Worm (Caenorhabditis elegans) whole organism, late embryonic: ENCODE measurements around the gene hsp-4.

Source experiments
- nhr-11 ChIP-seq: fragments of 150-350 bp; optimal IDR thresholded peaks from 2 replicates; lab custom pipeline; 2014; ENCODE audit warnings: missing biosample characterization, missing genetic modification characterization
- pag-3 ChIP-seq: sonication (generic microtip); optimal IDR thresholded peaks from 2 replicates; lab custom pipeline; 2016; ENCODE audit warnings: missing compliant biosample characterization, missing genetic modification characterization, borderline replicate concordance
- unc-86 ChIP-seq: sonication (generic microtip); optimal IDR thresholded peaks from 2 replicates; lab custom pipeline; 2016; ENCODE audit warnings: missing genetic modification characterization, missing compliant biosample characterization

DNA sequence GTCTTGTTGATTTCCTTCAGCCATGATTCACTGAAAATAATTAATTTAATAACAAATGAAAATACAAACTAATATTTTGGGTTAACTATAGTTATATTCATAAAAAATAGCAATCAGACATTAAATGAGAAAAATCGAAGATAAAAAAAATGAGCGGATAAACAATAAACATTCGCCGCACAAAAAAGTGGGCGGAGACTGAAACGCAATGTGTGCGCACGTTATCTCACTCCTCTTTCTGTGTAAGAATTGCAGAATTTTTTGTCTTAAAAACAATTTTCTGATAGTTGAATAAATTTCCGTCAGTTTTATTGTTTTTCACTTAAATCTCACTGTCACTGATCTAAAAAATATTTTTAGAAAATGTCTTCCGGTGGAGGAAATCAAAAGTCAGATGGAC lies 21.7 kb upstream of the hsp-4 start, which contains the start of the genes mtch-1 and rpb-4:
- TF ChIP-seq nhr-11 = no peak
- no peak for TF ChIP-seq unc-86 (tag; lab: Kevin White, UChicago)
- TF ChIP-seq pag-3 (tag; lab: Kevin White, UChicago) = no peak
